Worm (Caenorhabditis elegans): ENCODE data around the gene lin-23.

- TF ChIP-seq ama-1 (optimal IDR thresholded peaks at IDR 0.05) (no peak), ama-1 (GFP tag; optimal IDR thresholded peaks at IDR 0.05) (no peak), unc-62 (GFP tag; optimal IDR thresholded peaks at IDR 0.05) (no peak)
These were observed 12.1 kb downstream of the lin-23 start, which contains the start of gene F58F12.1 for ce11 chrII:6383183-6383695.

Data from whole organism, young adult.